Worm (Caenorhabditis elegans): ENCODE data around the gene R03D7.8.

DNA sequence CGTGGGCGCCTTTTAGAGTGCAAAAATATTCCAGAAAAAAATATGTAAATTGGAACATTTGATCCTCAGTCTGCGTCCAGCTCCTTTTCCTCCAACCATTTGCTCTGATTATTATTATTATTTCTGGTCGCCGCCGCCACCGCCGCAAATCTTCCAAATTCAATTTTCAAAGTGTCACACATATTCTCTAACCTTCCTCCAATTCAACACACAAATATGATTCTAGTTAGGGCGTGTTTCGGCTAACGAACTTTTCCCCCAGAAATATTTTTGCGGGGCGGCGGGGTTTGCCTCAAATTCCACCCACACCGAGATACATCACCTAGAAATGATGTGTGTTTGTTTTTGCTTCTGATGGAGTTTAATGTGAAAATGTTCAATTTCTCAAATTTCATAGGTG, 15.0 kb upstream of the R03D7.8 start:
- TF ChIP-seq hmg-4 (GFP tag; optimal IDR thresholded peaks at IDR 0.05), result no peak
- no peak for TF ChIP-seq flt-1 (GFP tag; IDR thresholded peaks at IDR 0.05)
- no peak for TF ChIP-seq ama-1 (optimal IDR thresholded peaks at IDR 0.05)
- TF ChIP-seq aly-1 (tag; optimal IDR thresholded peaks at IDR 0.05), result no peak
- no peak for TF ChIP-seq hnd-1 (tag; optimal IDR thresholded peaks at IDR 0.05)
- TF ChIP-seq tra-4 (tag; optimal IDR thresholded peaks at IDR 0.05), result no peak
- TF ChIP-seq hmbx-1 (tag; optimal IDR thresholded peaks at IDR 0.05), result no peak
- TF ChIP-seq ceh-36 (tag; optimal IDR thresholded peaks at IDR 0.05), result no peak
- TF ChIP-seq tbx-37 (GFP tag; conservative IDR thresholded peaks at IDR 0.05), result no peak
- TF ChIP-seq F13C5.2 (tag; optimal IDR thresholded peaks at IDR 0.05), result no peak
- no peak for TF ChIP-seq ets-7 (tag; optimal IDR thresholded peaks at IDR 0.05)

All from whole organism, early embryonic.